Fruit fly (Drosophila melanogaster): ENCODE results near the gene Vha16-2.

- TF ChIP-seq pan (optimal IDR thresholded peaks at IDR 0.05), result no peak
- TF ChIP-seq Dll (optimal IDR thresholded peaks at IDR 0.05), result no peak
- TF ChIP-seq usp (GFP tag; optimal IDR thresholded peaks at IDR 0.05), result no peak
Observed at dm6 chr3L:11465371-11465914, 9.3 kb upstream of the Vha16-2 start, which contains the start of gene Fum3.
